Fruit fly (Drosophila melanogaster) whole organism, prepupa: ENCODE data around the gene grk.

Experiments used
- CG10631 ChIP-seq: fragments of 200-800 bp; sonication (Bioruptor generic); optimal IDR thresholded peaks from 2 replicates; lab custom pipeline; 2016; ENCODE audit warnings: missing biosample characterization, missing genetic modification characterization
- CG10669 ChIP-seq: fragments of 200-800 bp; sonication (Bioruptor generic); optimal IDR thresholded peaks from 3 replicates; lab custom pipeline; 2018; ENCODE audit warnings: missing biosample characterization, mild to moderate bottlenecking, missing genetic modification characterization, moderate library complexity
- CG11294 ChIP-seq: fragments of 200-800 bp; sonication (Bioruptor generic); IDR thresholded peaks from 2 replicates; pipeline ENCODE4 v1.3.6; 2022; ENCODE audit warnings: missing biosample characterization, missing genetic modification characterization
- CG11762 ChIP-seq: fragments of 200-800 bp; sonication (Bioruptor generic); optimal IDR thresholded peaks from 3 replicates; lab custom pipeline; 2016; ENCODE audit warnings: missing biosample characterization, missing genetic modification characterization; ENCODE audit not compliant: insufficient read depth
- CG11902 ChIP-seq: fragments of 200-800 bp; sonication (Bioruptor generic); optimal IDR thresholded peaks from 3 replicates; lab custom pipeline; 2016; ENCODE audit warnings: missing biosample characterization, missing genetic modification characterization
- CG15336 ChIP-seq: fragments of 200-800 bp; sonication (Bioruptor generic); IDR thresholded peaks from 2 replicates; pipeline ENCODE4 v1.3.6; 2022; ENCODE audit warnings: missing biosample characterization, missing genetic modification characterization
- CG1621 ChIP-seq: fragments of 200-800 bp; sonication (Bioruptor generic); optimal IDR thresholded peaks from 3 replicates; lab custom pipeline; 2018; ENCODE audit warnings: missing biosample characterization, mild to moderate bottlenecking, missing genetic modification characterization
- CG16779 ChIP-seq: fragments of 200-800 bp; sonication (Bioruptor generic); optimal IDR thresholded peaks from 3 replicates; lab custom pipeline; 2017; ENCODE audit warnings: missing biosample characterization, mild to moderate bottlenecking, missing genetic modification characterization
- CG32006 ChIP-seq: fragments of 200-800 bp; sonication (Bioruptor generic); optimal IDR thresholded peaks from 3 replicates; lab custom pipeline; 2017; ENCODE audit warnings: missing biosample characterization, mild to moderate bottlenecking, missing genetic modification characterization
- CG4318 ChIP-seq: fragments of 200-800 bp; sonication (Bioruptor generic); optimal IDR thresholded peaks from 3 replicates; lab custom pipeline; 2017; ENCODE audit warnings: missing biosample characterization, mild to moderate bottlenecking, missing genetic modification characterization
- CG6163 ChIP-seq: fragments of 200-800 bp; sonication (Bioruptor generic); IDR thresholded peaks from 3 replicates; pipeline ENCODE4 v1.3.6; 2022; ENCODE audit warnings: missing biosample characterization, missing genetic modification characterization
- CG6276 ChIP-seq: fragments of 200-800 bp; sonication (Bioruptor generic); optimal IDR thresholded peaks from 2 replicates; lab custom pipeline; 2017; ENCODE audit warnings: missing biosample characterization, mild to moderate bottlenecking, missing genetic modification characterization
- CG6808 ChIP-seq: fragments of 200-800 bp; sonication (Bioruptor generic); optimal IDR thresholded peaks from 3 replicates; lab custom pipeline; 2017; ENCODE audit warnings: missing biosample characterization, missing genetic modification characterization, mild to moderate bottlenecking, moderate library complexity, missing genetic modification reagents
- CG8119 ChIP-seq: fragments of 200-800 bp; sonication (Bioruptor generic); IDR thresholded peaks from 3 replicates; pipeline ENCODE4 v1.3.6; 2022; ENCODE audit warnings: missing biosample characterization, missing genetic modification characterization
- CG8319 ChIP-seq: fragments of 200-800 bp; sonication (Bioruptor generic); optimal IDR thresholded peaks from 3 replicates; lab custom pipeline; 2016; ENCODE audit warnings: missing biosample characterization, missing genetic modification characterization
- CG8632 ChIP-seq: fragments of 200-800 bp; sonication (Bioruptor generic); optimal IDR thresholded peaks from 3 replicates; lab custom pipeline; 2016; ENCODE audit warnings: missing biosample characterization, missing genetic modification characterization
- Eip78C ChIP-seq: fragments of 200-800 bp; sonication (Bioruptor generic); peaks from one replicate; lab custom pipeline; 2016; ENCODE audit warnings: missing biosample characterization, missing genetic modification characterization
- Eip93F ChIP-seq: fragments of 200-800 bp; sonication (Bioruptor generic); optimal IDR thresholded peaks from 2 replicates; lab custom pipeline; 2016; ENCODE audit warnings: missing biosample characterization, mild to moderate bottlenecking, missing genetic modification characterization
- Ets96B ChIP-seq: fragments of 200-800 bp; optimal IDR thresholded peaks from 2 replicates; lab custom pipeline; 2019; ENCODE audit warnings: missing biosample characterization, mild to moderate bottlenecking, missing genetic modification characterization, moderate library complexity
- Gug ChIP-seq: fragments of 200-800 bp; sonication (Bioruptor generic); IDR thresholded peaks from 2 replicates; pipeline ENCODE4 v1.3.6; 2022; ENCODE audit warnings: missing biosample characterization, missing genetic modification characterization
- Hr39 ChIP-seq: fragments of 200-800 bp; sonication (Bioruptor generic); optimal IDR thresholded peaks from 2 replicates; lab custom pipeline; 2016; ENCODE audit warnings: missing biosample characterization, missing genetic modification characterization
- OdsH ChIP-seq: fragments of 200-800 bp; sonication (Bioruptor generic); optimal IDR thresholded peaks from 3 replicates; lab custom pipeline; 2016; ENCODE audit warnings: missing biosample characterization, missing genetic modification characterization
- Smox ChIP-seq: fragments of 200-800 bp; sonication (Bioruptor generic); optimal IDR thresholded peaks from 3 replicates; lab custom pipeline; 2016; ENCODE audit warnings: missing biosample characterization, missing genetic modification characterization
- Sox14 ChIP-seq: fragments of 200-800 bp; sonication (Bioruptor generic); optimal IDR thresholded peaks from 3 replicates; lab custom pipeline; 2016; ENCODE audit warnings: missing biosample characterization, missing genetic modification characterization
- Sox15 ChIP-seq: fragments of 200-800 bp; sonication (Bioruptor generic); optimal IDR thresholded peaks from 3 replicates; lab custom pipeline; 2016; ENCODE audit warnings: missing biosample characterization, missing genetic modification characterization
- acj6 ChIP-seq: fragments of 200-800 bp; sonication (Bioruptor generic); optimal IDR thresholded peaks from 3 replicates; lab custom pipeline; 2016; ENCODE audit warnings: missing biosample characterization, missing genetic modification characterization
- dac ChIP-seq: fragments of 200-800 bp; sonication (Bioruptor generic); optimal IDR thresholded peaks from 2 replicates; lab custom pipeline; 2017; ENCODE audit warnings: missing biosample characterization, mild to moderate bottlenecking, missing genetic modification characterization
- dsx ChIP-seq: fragments of 200-800 bp; optimal IDR thresholded peaks from 3 replicates; lab custom pipeline; 2019; ENCODE audit warnings: missing biosample characterization, mild to moderate bottlenecking, missing genetic modification characterization, moderate library complexity; ENCODE audit not compliant: poor library complexity, severe bottlenecking
- eg ChIP-seq: fragments of 200-800 bp; sonication (Bioruptor generic); IDR thresholded peaks from 3 replicates; pipeline ENCODE4 v1.3.6; 2022; ENCODE audit warnings: missing biosample characterization, missing genetic modification characterization
- esn ChIP-seq: fragments of 200-800 bp; sonication (Bioruptor generic); optimal IDR thresholded peaks from 2 replicates; lab custom pipeline; 2016; ENCODE audit warnings: missing biosample characterization, mild to moderate bottlenecking, missing genetic modification characterization, moderate library complexity
- fd59A ChIP-seq: fragments of 200-800 bp; sonication (Bioruptor generic); optimal IDR thresholded peaks from 2 replicates; lab custom pipeline; 2017; ENCODE audit warnings: missing biosample characterization, mild to moderate bottlenecking, missing genetic modification characterization, missing genetic modification reagents
- lz ChIP-seq: fragments of 200-800 bp; sonication (Bioruptor generic); optimal IDR thresholded peaks from 3 replicates; lab custom pipeline; 2016; ENCODE audit warnings: missing biosample characterization, missing genetic modification characterization
- net ChIP-seq: fragments of 200-800 bp; sonication (Bioruptor generic); optimal IDR thresholded peaks from 3 replicates; lab custom pipeline; 2016; ENCODE audit warnings: missing biosample characterization, missing genetic modification characterization
- pdm3 ChIP-seq: fragments of 200-800 bp; sonication (Bioruptor generic); optimal IDR thresholded peaks from 3 replicates; lab custom pipeline; 2016; ENCODE audit warnings: missing biosample characterization, missing genetic modification characterization
- ss ChIP-seq, 2 experiments: fragments of 200-800 bp; sonication (Bioruptor generic); optimal IDR thresholded peaks; 2 replicates in 1 of 2; 3 replicates in 1 of 2; lab custom pipeline; 2017 to 2018; ENCODE audit warnings: mild to moderate bottlenecking in 2 of 2, missing biosample characterization in 2 of 2, missing genetic modification characterization in 2 of 2, moderate library complexity in 1 of 2
- svp ChIP-seq: fragments of 200-800 bp; sonication (Bioruptor generic); peaks from one replicate; lab custom pipeline; 2016; ENCODE audit warnings: missing biosample characterization, missing genetic modification characterization
- topi ChIP-seq: fragments of 200-800 bp; sonication (Bioruptor generic); optimal IDR thresholded peaks from 3 replicates; lab custom pipeline; 2016; ENCODE audit warnings: missing biosample characterization, missing genetic modification characterization
- vri ChIP-seq: fragments of 200-800 bp; sonication (Bioruptor generic); optimal IDR thresholded peaks from 3 replicates; lab custom pipeline; 2016; ENCODE audit warnings: missing biosample characterization, mild to moderate bottlenecking, missing genetic modification characterization

Gene grk

dm6 chr2L:8425962-8426759 lies 7.2 kb downstream of the grk start:
- TF ChIP-seq Eip78C (GFP tag; lab: Kevin White, UChicago) (peak; percentile 57), vri (GFP tag; lab: Kevin White, UChicago) (peak; percentile 42), Eip93F (GFP tag; lab: Kevin White, UChicago) (peak; percentile 72), CG10631 (GFP tag; lab: Kevin White, UChicago) (no peak), CG15336 (GFP tag; lab: Robert Waterston, UW) (0 out of 2 replicates have a peak, but pooled peaks have one; percentile 9), CG1621 (tag; lab: Kevin White, UChicago) (no peak), svp (GFP tag; lab: Kevin White, UChicago) (peak; percentile 85), esn (GFP tag; lab: Kevin White, UChicago) (peak; percentile 5)

dm6 chr2L:8425212-8425611 lies 8.2 kb downstream of the grk start:
- no peak for TF ChIP-seq OdsH (GFP tag; lab: Kevin White, UChicago)
- peak; percentile 68 for TF ChIP-seq vri (GFP tag; lab: Kevin White, UChicago)

- TF ChIP-seq topi (no peak), Sox14 (GFP tag; lab: Kevin White, UChicago) (no peak), Eip93F (GFP tag; lab: Kevin White, UChicago) (no peak), CG6276 (GFP tag; lab: Kevin White, UChicago) (no peak), CG6808 (GFP tag; lab: Kevin White, UChicago) (no peak)
- TF ChIP-seq, all 60 proteins: peak for 0
These were observed 8.7 kb downstream of the grk start for dm6 chr2L:8424662-8425208.

dm6 chr2L:8424090-8424470 lies 9.3 kb downstream of the grk start:
- TF ChIP-seq eg (GFP tag; lab: Robert Waterston, UW), result no peak
- no peak for TF ChIP-seq Eip78C (GFP tag; lab: Kevin White, UChicago)
- TF ChIP-seq CG8119 (GFP tag; lab: Robert Waterston, UW), result no peak
- no peak for TF ChIP-seq CG10669 (GFP tag; lab: Kevin White, UChicago)
- no peak for TF ChIP-seq lz (GFP tag; lab: Kevin White, UChicago)
- TF ChIP-seq CG6163 (GFP tag; lab: Robert Waterston, UW), result peak; percentile 37; the same call in 1 of the 3 replicates
- TF ChIP-seq pdm3 (GFP tag; lab: Kevin White, UChicago), result no peak
- TF ChIP-seq CG11762 (GFP tag; lab: Kevin White, UChicago), result no peak
- TF ChIP-seq Sox14 (GFP tag; lab: Kevin White, UChicago), result peak; percentile 80
- TF ChIP-seq vri (GFP tag; lab: Kevin White, UChicago), result peak; percentile 6
- TF ChIP-seq CG11902 (GFP tag; lab: Kevin White, UChicago), result no peak
- TF ChIP-seq Smox (GFP tag; lab: Kevin White, UChicago), result no peak
- peak in 1 of 2 experiments; percentile 40 for TF ChIP-seq ss (GFP tag; optimal IDR thresholded peaks at IDR 0.05; lab: Kevin White, UChicago)
- TF ChIP-seq Gug (GFP tag; lab: Robert Waterston, UW), result no peak
- no peak for TF ChIP-seq CG8319 (GFP tag; lab: Kevin White, UChicago)
- TF ChIP-seq acj6 (GFP tag; lab: Kevin White, UChicago), result no peak
- TF ChIP-seq CG16779 (tag; lab: Kevin White, UChicago), result no peak
- peak; percentile 81 for TF ChIP-seq svp (GFP tag; lab: Kevin White, UChicago)

- no peak for TF ChIP-seq CG8632 (GFP tag; lab: Kevin White, UChicago)
- no peak for TF ChIP-seq fd59A (GFP tag; lab: Kevin White, UChicago)
- peak; percentile 20 for TF ChIP-seq Ets96B (tag; lab: Kevin White, UChicago)
- no peak for TF ChIP-seq CG6163 (GFP tag; lab: Robert Waterston, UW)
- no peak for TF ChIP-seq dsx (GFP tag; lab: Kevin White, UChicago)
- TF ChIP-seq dac, result no peak
- TF ChIP-seq CG32006 (GFP tag; lab: Kevin White, UChicago), result no peak
- peak; percentile 53 for TF ChIP-seq svp (GFP tag; lab: Kevin White, UChicago)
- TF ChIP-seq Hr39, result no peak
- no peak for TF ChIP-seq net (GFP tag; lab: Kevin White, UChicago)
- TF ChIP-seq CG11762 (GFP tag; lab: Kevin White, UChicago), result no peak
- TF ChIP-seq esn (GFP tag; lab: Kevin White, UChicago), result peak; percentile 35
- TF ChIP-seq lz (GFP tag; lab: Kevin White, UChicago), result no peak
- TF ChIP-seq vri (GFP tag; lab: Kevin White, UChicago), result no peak
- TF ChIP-seq Sox15 (GFP tag; lab: Kevin White, UChicago), result no peak
- TF ChIP-seq CG4318 (GFP tag; lab: Kevin White, UChicago), result no peak
- no peak for TF ChIP-seq CG8319 (GFP tag; lab: Kevin White, UChicago)
- no peak for TF ChIP-seq CG15336 (GFP tag; lab: Robert Waterston, UW)
- no peak for TF ChIP-seq CG11294 (GFP tag; lab: Robert Waterston, UW)
- TF ChIP-seq acj6 (GFP tag; lab: Kevin White, UChicago), result peak; percentile 6
- TF ChIP-seq CG1621 (tag; lab: Kevin White, UChicago), result no peak
- no peak for TF ChIP-seq CG11902 (GFP tag; lab: Kevin White, UChicago)
These were observed 9.8 kb downstream of the grk start for dm6 chr2L:8423460-8424089.
